Fruit fly (Drosophila melanogaster) whole organism, prepupa: ENCODE measurements around the gene CG6254.

Experiments used
- CG11294 ChIP-seq: fragments of 200-800 bp; sonication (Bioruptor generic); IDR thresholded peaks from 2 replicates; pipeline ENCODE4 v1.3.6; 2022; ENCODE audit warnings: missing biosample characterization, missing genetic modification characterization
- CG11762 ChIP-seq: fragments of 200-800 bp; sonication (Bioruptor generic); optimal IDR thresholded peaks from 3 replicates; lab custom pipeline; 2016; ENCODE audit warnings: missing biosample characterization, missing genetic modification characterization; ENCODE audit not compliant: insufficient read depth
- CG8119 ChIP-seq: fragments of 200-800 bp; sonication (Bioruptor generic); IDR thresholded peaks from 3 replicates; pipeline ENCODE4 v1.3.6; 2022; ENCODE audit warnings: missing biosample characterization, missing genetic modification characterization
- CG8319 ChIP-seq: fragments of 200-800 bp; sonication (Bioruptor generic); optimal IDR thresholded peaks from 3 replicates; lab custom pipeline; 2016; ENCODE audit warnings: missing biosample characterization, missing genetic modification characterization
- Eip75B ChIP-seq: fragments of 200-800 bp; sonication (Bioruptor generic); optimal IDR thresholded peaks from 3 replicates; lab custom pipeline; 2016; ENCODE audit warnings: missing biosample characterization, missing genetic modification characterization
- Gug ChIP-seq: fragments of 200-800 bp; sonication (Bioruptor generic); IDR thresholded peaks from 2 replicates; pipeline ENCODE4 v1.3.6; 2022; ENCODE audit warnings: missing biosample characterization, missing genetic modification characterization
- dac ChIP-seq: fragments of 200-800 bp; sonication (Bioruptor generic); optimal IDR thresholded peaks from 2 replicates; lab custom pipeline; 2017; ENCODE audit warnings: missing biosample characterization, mild to moderate bottlenecking, missing genetic modification characterization
- pdm3 ChIP-seq: fragments of 200-800 bp; sonication (Bioruptor generic); optimal IDR thresholded peaks from 3 replicates; lab custom pipeline; 2016; ENCODE audit warnings: missing biosample characterization, missing genetic modification characterization

DNA sequence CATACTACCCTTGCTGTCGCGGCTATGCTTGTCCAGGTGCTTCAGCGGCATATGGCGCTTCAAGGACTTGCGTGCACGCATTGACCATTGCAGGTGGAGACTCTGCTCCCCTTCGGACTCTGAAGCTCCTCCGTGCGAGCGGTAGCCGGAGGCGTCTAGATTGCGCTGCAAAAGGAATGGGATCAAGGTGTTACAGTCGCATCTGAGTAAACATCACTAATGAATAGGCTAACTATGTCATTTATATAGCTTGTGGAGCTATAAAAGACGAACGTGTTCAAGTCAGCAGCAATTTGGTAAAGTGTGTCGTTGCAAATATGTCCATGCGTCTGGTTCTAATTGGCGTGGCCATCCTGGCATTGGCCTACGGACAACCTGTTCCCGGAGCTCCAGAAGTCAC is 18.4 kb downstream of the CG6254 start, which contains the start of gene CG42759:
- TF ChIP-seq dac (GFP tag; lab: Kevin White, UChicago) (no peak), CG11294 (GFP tag; lab: Robert Waterston, UW) (no peak), Eip75B (GFP tag; lab: Kevin White, UChicago) (no peak), pdm3 (GFP tag; lab: Kevin White, UChicago) (no peak), CG8319 (GFP tag; lab: Kevin White, UChicago) (no peak), Gug (GFP tag; lab: Robert Waterston, UW) (no peak), CG11762 (GFP tag; lab: Kevin White, UChicago) (no peak), CG8119 (no peak)
